Worm (Caenorhabditis elegans) whole organism, L3 larva: ENCODE data around the gene clec-177.

Experiments used
- R02D3.7 ChIP-seq: fragments of 150-350 bp; optimal IDR thresholded peaks from 2 replicates; lab custom pipeline; 2014; ENCODE audit warnings: missing biosample characterization, missing genetic modification characterization
- ZK546.5 ChIP-seq: sonication (generic microtip); optimal IDR thresholded peaks from 2 replicates; lab custom pipeline; 2017; ENCODE audit warnings: missing biosample characterization, missing genetic modification characterization
- aly-2 ChIP-seq: fragments of 150-350 bp; optimal IDR thresholded peaks from 2 replicates; lab custom pipeline; 2014; ENCODE audit warnings: missing biosample characterization, missing genetic modification characterization
- ama-1 ChIP-seq: fragments of 150-350 bp; optimal IDR thresholded peaks from 2 replicates; lab custom pipeline; 2018
- ceh-16 ChIP-seq: sonication (generic microtip); optimal IDR thresholded peaks from 2 replicates; lab custom pipeline; 2017; ENCODE audit warnings: missing biosample characterization, missing genetic modification characterization
- daf-12 ChIP-seq: fragments of 150-350 bp; optimal IDR thresholded peaks from 2 replicates; lab custom pipeline; 2014; ENCODE audit warnings: missing biosample characterization, missing genetic modification reagents, missing genetic modification characterization
- egl-27 ChIP-seq: sonication (generic microtip); optimal IDR thresholded peaks from 4 replicates; lab custom pipeline; 2017; ENCODE audit warnings: missing biosample characterization, missing genetic modification reagents, missing genetic modification characterization
- egl-5 ChIP-seq: fragments of 150-350 bp; optimal IDR thresholded peaks from 2 replicates; lab custom pipeline; 2017; ENCODE audit warnings: missing biosample characterization, missing genetic modification reagents, missing genetic modification characterization, inconsistent platforms
- elt-2 ChIP-seq: sonication (generic microtip); optimal IDR thresholded peaks from 2 replicates; lab custom pipeline; 2016; ENCODE audit warnings: missing genetic modification reagents, mild to moderate bottlenecking, missing genetic modification characterization, missing compliant biosample characterization
- elt-3 ChIP-seq, 3 experiments: fragments of 150-350 bp in 1 of 3; sonication (generic microtip) in 2 of 3; optimal IDR thresholded peaks; 2 replicates in 2 of 3; 4 replicates in 1 of 3; lab custom pipeline; 2014 to 2017; ENCODE audit warnings: missing biosample characterization in 3 of 3, missing genetic modification characterization in 3 of 3
- eor-1 ChIP-seq, 2 experiments: fragments of 150-350 bp; optimal IDR thresholded peaks; 2 replicates each; lab custom pipeline; 2014 to 2018; ENCODE audit warnings: missing biosample characterization in 2 of 2, missing genetic modification characterization in 2 of 2
- fkh-10 ChIP-seq: sonication (generic microtip); optimal IDR thresholded peaks from 2 replicates; lab custom pipeline; 2017; ENCODE audit warnings: missing biosample characterization, missing genetic modification reagents, missing genetic modification characterization
- fkh-2 ChIP-seq: fragments of 150-350 bp; optimal IDR thresholded peaks from 2 replicates; lab custom pipeline; 2014; ENCODE audit warnings: missing biosample characterization, missing genetic modification reagents, missing genetic modification characterization
- fos-1 ChIP-seq: fragments of 150-350 bp; optimal IDR thresholded peaks from 2 replicates; lab custom pipeline; 2014; ENCODE audit warnings: missing biosample characterization, missing genetic modification characterization
- hmg-11 ChIP-seq: sonication (generic microtip); optimal IDR thresholded peaks from 2 replicates; lab custom pipeline; 2016; ENCODE audit warnings: missing genetic modification characterization, missing compliant biosample characterization
- jun-1 ChIP-seq: fragments of 150-350 bp; optimal IDR thresholded peaks from 2 replicates; lab custom pipeline; 2014; ENCODE audit warnings: missing biosample characterization, missing genetic modification reagents, missing genetic modification characterization
- lin-15B ChIP-seq: fragments of 150-350 bp; optimal IDR thresholded peaks from 2 replicates; lab custom pipeline; 2014; ENCODE audit warnings: missing biosample characterization, missing genetic modification characterization
- lin-39 ChIP-seq: fragments of 150-350 bp; optimal IDR thresholded peaks from 2 replicates; lab custom pipeline; 2018; ENCODE audit warnings: missing biosample characterization, missing genetic modification reagents, missing genetic modification characterization
- lsy-12 ChIP-seq: sonication (generic microtip); optimal IDR thresholded peaks from 2 replicates; lab custom pipeline; 2016; ENCODE audit warnings: mild to moderate bottlenecking, missing genetic modification characterization, missing compliant biosample characterization
- mdl-1 ChIP-seq: fragments of 150-350 bp; optimal IDR thresholded peaks from 2 replicates; lab custom pipeline; 2014; ENCODE audit warnings: missing biosample characterization, missing genetic modification characterization
- mml-1 ChIP-seq: fragments of 150-350 bp; sonication (generic microtip); optimal IDR thresholded peaks from 3 replicates; lab custom pipeline; 2014; ENCODE audit warnings: missing biosample characterization, missing genetic modification characterization
- nfya-1 ChIP-seq: sonication (generic microtip); optimal IDR thresholded peaks from 2 replicates; lab custom pipeline; 2017; ENCODE audit warnings: missing genetic modification characterization, mild to moderate bottlenecking, missing compliant biosample characterization, antibody characterized with exemption, moderate library complexity; ENCODE audit not compliant: insufficient read depth
- nhr-11 ChIP-seq: fragments of 150-350 bp; optimal IDR thresholded peaks from 2 replicates; lab custom pipeline; 2014; ENCODE audit warnings: missing biosample characterization, missing genetic modification characterization
- nhr-12 ChIP-seq: fragments of 150-350 bp; optimal IDR thresholded peaks from 2 replicates; lab custom pipeline; 2014; ENCODE audit warnings: missing biosample characterization, missing genetic modification characterization
- nhr-43 ChIP-seq: sonication (generic microtip); optimal IDR thresholded peaks from 2 replicates; lab custom pipeline; 2016; ENCODE audit warnings: mild to moderate bottlenecking, missing genetic modification characterization, missing compliant biosample characterization; ENCODE audit not compliant: poor library complexity, severe bottlenecking
- nhr-67 ChIP-seq: fragments of 150-350 bp; optimal IDR thresholded peaks from 2 replicates; lab custom pipeline; 2014; ENCODE audit warnings: missing biosample characterization, missing genetic modification characterization
- nhr-77 ChIP-seq: fragments of 150-350 bp; optimal IDR thresholded peaks from 2 replicates; lab custom pipeline; 2014; ENCODE audit warnings: missing biosample characterization, missing genetic modification characterization
- pqm-1 ChIP-seq: fragments of 150-350 bp; optimal IDR thresholded peaks from 2 replicates; lab custom pipeline; 2017; ENCODE audit warnings: missing biosample characterization, missing genetic modification characterization, inconsistent platforms
- sea-2 ChIP-seq: fragments of 150-350 bp; sonication (generic microtip); optimal IDR thresholded peaks from 4 replicates; lab custom pipeline; 2014; ENCODE audit warnings: missing biosample characterization, missing genetic modification reagents, missing genetic modification characterization
- skn-1 ChIP-seq: fragments of 150-350 bp; optimal IDR thresholded peaks from 2 replicates; lab custom pipeline; 2014; ENCODE audit warnings: missing biosample characterization, missing genetic modification characterization
- snpc-4 ChIP-seq: fragments of 150-350 bp; optimal IDR thresholded peaks from 2 replicates; lab custom pipeline; 2014; ENCODE audit warnings: missing biosample characterization, missing genetic modification characterization
- tbx-2 ChIP-seq: sonication (generic microtip); optimal IDR thresholded peaks from 2 replicates; lab custom pipeline; 2016; ENCODE audit warnings: mild to moderate bottlenecking, missing genetic modification characterization, missing compliant biosample characterization
- unc-39 ChIP-seq: sonication (generic microtip); optimal IDR thresholded peaks from 4 replicates; lab custom pipeline; 2017; ENCODE audit warnings: missing biosample characterization, missing genetic modification characterization
- unc-62 ChIP-seq: fragments of 150-350 bp; sonication (generic microtip); optimal IDR thresholded peaks from 4 replicates; lab custom pipeline; 2014; ENCODE audit warnings: missing biosample characterization, missing genetic modification reagents, missing genetic modification characterization

The clec-177 gene

DNA sequence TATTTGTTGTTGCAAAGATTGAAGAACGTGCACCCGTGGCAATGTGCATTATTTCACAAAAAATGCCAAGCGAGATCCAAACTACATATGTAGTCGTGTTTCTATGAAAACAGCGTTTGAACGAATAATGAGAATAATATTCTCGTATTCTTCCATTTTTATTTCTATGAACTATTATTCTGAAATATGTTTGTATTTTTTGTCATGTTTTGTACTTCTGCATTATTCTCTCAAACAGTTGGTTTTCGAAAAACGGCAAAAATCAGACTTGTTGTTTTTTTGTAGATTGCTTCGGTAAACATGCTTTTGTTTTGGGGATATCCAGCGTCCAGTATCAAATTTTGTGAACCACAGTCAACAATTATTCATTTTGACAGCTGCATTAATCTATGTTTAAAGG, at the start of gene clec-177:
Gene clec-177 (plus strand): TSS at position 301 of the 400 bp plus-strand sequence.
- no peak for TF ChIP-seq sea-2
- TF ChIP-seq ceh-16 (tag; lab: Kevin White, UChicago): no peak
- TF ChIP-seq egl-5 (tag; lab: Kevin White, UChicago): no peak
- TF ChIP-seq ama-1: no peak
- no peak for TF ChIP-seq eor-1 (tag; optimal IDR thresholded peaks at IDR 0.05; lab: Kevin White, UChicago)
- TF ChIP-seq jun-1 (tag; lab: Kevin White, UChicago): no peak
- TF ChIP-seq pqm-1 (tag; lab: Kevin White, UChicago): no peak
- TF ChIP-seq nhr-11 (tag; lab: Kevin White, UChicago): no peak
- TF ChIP-seq unc-62 (GFP tag; lab: Kevin White, UChicago): no peak
- TF ChIP-seq hmg-11 (tag; lab: Kevin White, UChicago): no peak
- no peak for TF ChIP-seq elt-3 (tag; optimal IDR thresholded peaks at IDR 0.05; lab: Kevin White, UChicago)
- no peak for TF ChIP-seq R02D3.7 (tag; lab: Kevin White, UChicago)
- no peak for TF ChIP-seq elt-2 (tag; lab: Kevin White, UChicago)
- no peak for TF ChIP-seq egl-27 (tag; lab: Kevin White, UChicago)
- no peak for TF ChIP-seq mml-1 (tag; lab: Kevin White, UChicago)

DNA sequence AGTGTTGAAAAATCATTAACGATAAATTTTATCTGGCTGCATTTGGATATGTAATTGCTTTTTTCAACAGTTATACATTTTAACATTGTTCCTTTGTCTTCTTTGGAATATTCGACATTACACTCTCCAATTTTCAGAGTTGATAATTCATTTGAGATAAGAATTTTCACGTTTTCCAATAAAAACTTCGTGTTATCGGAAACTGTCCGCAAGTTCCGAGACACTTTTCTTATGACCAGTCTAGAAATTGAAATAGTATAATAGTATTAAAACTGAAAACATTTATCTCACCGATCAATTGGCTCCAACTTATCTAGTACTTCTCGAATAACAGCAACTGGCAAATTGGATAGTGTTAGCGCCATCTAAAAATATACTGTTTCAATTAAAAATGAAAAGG, 48.7 kb upstream of the clec-177 start, which contains the start of gene fbxa-86:
Gene fbxa-86 (minus strand): TSS at position 367 of the 400 bp plus-strand sequence.
- TF ChIP-seq skn-1 (no peak), pqm-1 (tag; lab: Kevin White, UChicago) (peak; percentile 30), nfya-1 (tag; lab: Kevin White, UChicago) (no peak), elt-2 (tag; lab: Kevin White, UChicago) (peak; percentile 57), nhr-67 (tag; lab: Kevin White, UChicago) (no peak)

DNA sequence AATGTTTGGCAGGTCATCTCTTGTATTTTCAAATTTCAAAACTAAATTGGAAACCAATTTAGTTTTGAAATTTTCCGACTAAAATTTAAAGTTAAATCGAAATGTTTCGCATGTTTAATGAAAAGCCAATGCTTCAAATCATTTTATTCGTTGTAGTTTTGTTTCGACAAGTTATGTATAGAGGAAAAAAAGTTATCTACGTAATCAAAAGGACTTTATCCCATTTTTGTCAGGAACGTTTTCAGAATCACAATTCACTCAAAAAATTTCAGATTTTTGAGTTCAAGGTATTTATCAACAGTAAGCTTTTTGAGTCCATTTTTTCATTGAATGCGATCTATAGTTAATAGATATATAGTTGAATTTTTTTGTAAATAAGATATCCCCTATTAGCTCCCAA, 47.7 kb upstream of the clec-177 start, which contains the start of gene str-168:
Gene str-168 (plus strand): TSS at position 301 of the 400 bp plus-strand sequence.
- TF ChIP-seq mdl-1 (tag; lab: Kevin White, UChicago) (no peak), nhr-11 (tag; lab: Kevin White, UChicago) (no peak), egl-5 (tag; lab: Kevin White, UChicago) (no peak), ZK546.5 (no peak), lin-15B (no peak), lin-39 (tag; lab: Kevin White, UChicago) (no peak), nhr-67 (tag; lab: Kevin White, UChicago) (no peak), nhr-12 (no peak), nhr-77 (tag; lab: Kevin White, UChicago) (no peak), elt-3 (tag; optimal IDR thresholded peaks at IDR 0.05; lab: Kevin White, UChicago) (no peak), pqm-1 (tag; lab: Kevin White, UChicago) (no peak), egl-27 (tag; lab: Kevin White, UChicago) (no peak), lsy-12 (tag; lab: Kevin White, UChicago) (no peak), daf-12 (tag; lab: Kevin White, UChicago) (no peak), elt-2 (tag; lab: Kevin White, UChicago) (no peak), nfya-1 (tag; lab: Kevin White, UChicago) (no peak), tbx-2 (tag; lab: Kevin White, UChicago) (no peak), fkh-2 (tag; lab: Kevin White, UChicago) (no peak)

DNA sequence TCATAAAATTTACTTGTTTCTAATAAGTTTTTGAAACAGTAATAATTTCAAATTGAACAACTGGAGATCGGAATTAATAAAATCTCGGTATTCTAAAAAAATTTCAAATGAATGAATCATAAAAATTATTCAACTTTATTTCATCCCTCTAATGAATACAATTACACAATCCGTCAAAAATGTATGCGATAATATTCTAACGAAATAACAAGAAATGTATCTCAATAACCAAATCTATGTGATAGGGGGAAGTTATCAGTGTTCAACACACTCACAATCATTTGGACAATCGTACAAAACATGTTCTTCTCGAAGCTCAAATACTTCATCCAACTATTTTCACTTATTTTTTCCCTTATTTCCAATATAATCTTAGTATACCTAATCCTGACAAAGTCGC, 44.7 kb upstream of the clec-177 start, which contains the start of gene Y9C9A.5:
Gene Y9C9A.5 (plus strand): TSS at position 301 of the 400 bp plus-strand sequence.
- TF ChIP-seq lin-15B (no peak), elt-3 (tag; optimal IDR thresholded peaks at IDR 0.05; lab: Kevin White, UChicago) (no peak), daf-12 (tag; lab: Kevin White, UChicago) (no peak)

DNA sequence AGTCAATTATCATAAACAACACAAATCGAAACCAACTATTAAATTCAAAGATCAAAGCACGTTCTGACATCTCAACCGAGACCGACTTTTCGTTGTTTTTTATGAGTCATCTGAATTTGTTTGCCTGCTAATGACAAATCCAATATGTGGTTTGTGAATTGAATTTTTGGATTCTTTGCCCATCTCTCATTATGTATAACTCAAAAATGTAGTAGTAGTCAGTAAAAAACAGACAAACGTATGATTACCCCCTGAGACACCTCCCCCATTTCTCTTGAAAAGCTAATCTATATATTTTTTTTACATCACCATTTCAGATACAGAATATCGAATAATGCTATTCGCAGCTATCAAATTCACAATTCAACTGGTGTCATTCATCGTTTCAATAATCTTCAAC, 40.6 kb upstream of the clec-177 start, which contains the start of gene str-169:
Gene str-169 (plus strand): TSS at position 301 of the 400 bp plus-strand sequence.
- TF ChIP-seq fos-1 (tag; lab: Kevin White, UChicago) (no peak), aly-2 (tag; lab: Kevin White, UChicago) (no peak), tbx-2 (tag; lab: Kevin White, UChicago) (no peak), nhr-43 (no peak), fkh-10 (GFP tag; lab: Kevin White, UChicago) (no peak), unc-39 (tag; lab: Kevin White, UChicago) (no peak), snpc-4 (no peak), lin-39 (tag; lab: Kevin White, UChicago) (no peak)
- TF ChIP-seq, all 47 proteins: peak for 0
